Worm (Caenorhabditis elegans) whole organism, L4 larva: Measurements from ENCODE around the gene tlk-1.

Experiments used
- aly-2 ChIP-seq: sonication (generic microtip); optimal IDR thresholded peaks from 2 replicates; lab custom pipeline; 2018; ENCODE audit warnings: missing biosample characterization, missing genetic modification characterization
- ama-1 ChIP-seq: fragments of 150-350 bp; optimal IDR thresholded peaks from 2 replicates; lab custom pipeline; 2014; ENCODE audit warnings: inconsistent platforms, mixed read lengths
- daf-12 ChIP-seq: fragments of 150-350 bp; optimal IDR thresholded peaks from 2 replicates; lab custom pipeline; 2014; ENCODE audit warnings: missing biosample characterization, missing genetic modification reagents, missing genetic modification characterization
- dve-1 ChIP-seq: sonication (generic microtip); optimal IDR thresholded peaks from 2 replicates; lab custom pipeline; 2017; ENCODE audit warnings: antibody characterized with exemption, mild to moderate bottlenecking, missing genetic modification characterization, missing compliant biosample characterization; ENCODE audit not compliant: insufficient read depth
- mdl-1 ChIP-seq, 2 experiments: fragments of 150-350 bp in 1 of 2; sonication (generic microtip) in 1 of 2; optimal IDR thresholded peaks; 2 replicates each; lab custom pipeline; 2014 to 2017; ENCODE audit warnings: missing biosample characterization in 2 of 2, missing genetic modification characterization in 2 of 2
- nhr-25 ChIP-seq: sonication (generic microtip); optimal IDR thresholded peaks from 2 replicates; lab custom pipeline; 2017; ENCODE audit warnings: missing genetic modification characterization, mild to moderate bottlenecking, missing compliant biosample characterization, antibody characterized with exemption, moderate library complexity, borderline replicate concordance; ENCODE audit not compliant: insufficient read depth
- nhr-77 ChIP-seq: fragments of 150-350 bp; optimal IDR thresholded peaks from 2 replicates; lab custom pipeline; 2014; ENCODE audit warnings: missing biosample characterization, missing genetic modification characterization
- pha-4 ChIP-seq, 2 experiments: fragments of 150-350 bp in 1 of 2; fragments of 200-800 bp in 1 of 2; sonication (Bioruptor generic) in 1 of 2; IDR thresholded peaks in 1 of 2; optimal IDR thresholded peaks in 1 of 2; 2 replicates each; pipeline versions ENCODE4 v1.3.6 to Lab custom; 2014 to 2022; ENCODE audit warnings: missing genetic modification characterization in 2 of 2, missing genetic modification reagents in 2 of 2, missing biosample characterization in 1 of 2, missing compliant biosample characterization in 1 of 2
- skn-1 ChIP-seq: fragments of 150-350 bp; optimal IDR thresholded peaks from 2 replicates; lab custom pipeline; 2014; ENCODE audit warnings: missing biosample characterization, missing genetic modification characterization
- tag-97 ChIP-seq: fragments of 200-800 bp; sonication (Bioruptor generic); IDR thresholded peaks from 2 replicates; pipeline ENCODE4 v1.3.6; 2022; ENCODE audit warnings: missing genetic modification characterization, missing compliant biosample characterization

- no peak for TF ChIP-seq skn-1 (tag; lab: Kevin White, UChicago)
- TF ChIP-seq dve-1 (tag; lab: Kevin White, UChicago), result peak; percentile 40
- no peak for TF ChIP-seq tag-97 (GFP tag; lab: Robert Waterston, UW)
- TF ChIP-seq aly-2, result no peak
- peak; percentile 17 to 78 for TF ChIP-seq mdl-1 (tag; optimal IDR thresholded peaks at IDR 0.05; lab: Kevin White, UChicago)
- TF ChIP-seq daf-12 (tag; lab: Kevin White, UChicago), result no peak
- TF ChIP-seq nhr-25 (tag; lab: Kevin White, UChicago), result no peak
- no peak for TF ChIP-seq pha-4 (GFP tag; IDR thresholded peaks at IDR 0.05; lab: Robert Waterston, UW)
- no peak for TF ChIP-seq pha-4 (tag; optimal IDR thresholded peaks at IDR 0.05; lab: Kevin White, UChicago)
- TF ChIP-seq ama-1 (lab: Kevin White, UChicago), result no peak
- no peak for TF ChIP-seq nhr-77 (tag; lab: Kevin White, UChicago)
These were observed 860 bp upstream of the tlk-1 start for ce11 chrIII:9698635-9699396.
